Worm (Caenorhabditis elegans) whole organism, late embryonic: ENCODE measurements around the gene vha-11.

Source experiments
- ama-1 ChIP-seq: fragments of 150-350 bp; optimal IDR thresholded peaks from 2 replicates; lab custom pipeline; 2014
- ets-4 ChIP-seq: sonication (generic microtip); optimal IDR thresholded peaks from 2 replicates; lab custom pipeline; 2016; ENCODE audit warnings: missing genetic modification characterization, missing compliant biosample characterization
- fax-1 ChIP-seq: sonication (generic microtip); optimal IDR thresholded peaks from 2 replicates; lab custom pipeline; 2016; ENCODE audit warnings: missing genotype, missing genetic modification characterization, missing compliant biosample characterization
- gmeb-2 ChIP-seq: sonication (generic microtip); optimal IDR thresholded peaks from 2 replicates; lab custom pipeline; 2016; ENCODE audit warnings: missing genetic modification characterization, inconsistent platforms, missing compliant biosample characterization
- hlh-30 ChIP-seq: sonication (generic microtip); optimal IDR thresholded peaks from 2 replicates; lab custom pipeline; 2017; ENCODE audit warnings: antibody characterized with exemption, missing genetic modification characterization, missing compliant biosample characterization; ENCODE audit not compliant: insufficient read depth
- nfya-1 ChIP-seq: sonication (generic microtip); optimal IDR thresholded peaks from 2 replicates; lab custom pipeline; 2017; ENCODE audit warnings: missing genetic modification characterization, mild to moderate bottlenecking, missing compliant biosample characterization, antibody characterized with exemption, moderate library complexity

ce11 chrIV:2308203-2308602 is 6.2 kb downstream of the vha-11 start:
- TF ChIP-seq ama-1 (no peak), ets-4 (no peak), nfya-1 (no peak), hlh-30 (tag; lab: Kevin White, UChicago) (no peak), gmeb-2 (tag; lab: Kevin White, UChicago) (no peak), fax-1 (tag; lab: Kevin White, UChicago) (no peak)
